Worm (Caenorhabditis elegans) whole organism, early embryonic: ENCODE data around the gene ZC443.4.

Source experiments
- F13C5.2 ChIP-seq: sonication (generic microtip); optimal IDR thresholded peaks from 2 replicates; lab custom pipeline; 2017; ENCODE audit warnings: mild to moderate bottlenecking, missing genetic modification characterization, inconsistent platforms, missing compliant biosample characterization
- ama-1 ChIP-seq: fragments of 150-350 bp; optimal IDR thresholded peaks from 2 replicates; lab custom pipeline; 2014
- ceh-13 ChIP-seq: fragments of 200-800 bp; sonication (Bioruptor generic); optimal IDR thresholded peaks from 2 replicates; lab custom pipeline; 2018; ENCODE audit warnings: mild to moderate bottlenecking, missing genetic modification characterization, missing compliant biosample characterization
- ets-7 ChIP-seq: sonication (generic microtip); optimal IDR thresholded peaks from 2 replicates; lab custom pipeline; 2016; ENCODE audit warnings: missing genotype, missing genetic modification characterization, missing compliant biosample characterization
- flt-1 ChIP-seq: fragments of 200-800 bp; sonication (Bioruptor generic); IDR thresholded peaks from 2 replicates; pipeline ENCODE4 v1.3.6; 2022; ENCODE audit warnings: missing genetic modification characterization, missing compliant biosample characterization
- hmg-4 ChIP-seq: fragments of 200-800 bp; sonication (Bioruptor generic); optimal IDR thresholded peaks from 2 replicates; lab custom pipeline; 2018; ENCODE audit warnings: mild to moderate bottlenecking, missing genetic modification characterization, missing compliant biosample characterization
- hnd-1 ChIP-seq: sonication (generic microtip); optimal IDR thresholded peaks from 2 replicates; lab custom pipeline; 2016; ENCODE audit warnings: missing genetic modification characterization, missing compliant biosample characterization
- pes-1 ChIP-seq: fragments of 200-800 bp; sonication (Bioruptor generic); IDR thresholded peaks from 2 replicates; pipeline ENCODE4 v1.3.6; 2022; ENCODE audit warnings: missing genetic modification reagents, missing genetic modification characterization, missing compliant biosample characterization
- sea-1 ChIP-seq: fragments of 200-800 bp; sonication (Bioruptor generic); conservative IDR thresholded peaks from 2 replicates; pipeline ENCODE4 v1.3.6; 2022; ENCODE audit warnings: missing genetic modification characterization, missing compliant biosample characterization
- tbx-11 ChIP-seq: fragments of 200-800 bp; sonication (Bioruptor generic); IDR thresholded peaks from 2 replicates; pipeline ENCODE4 v1.3.6; 2022; ENCODE audit warnings: missing genetic modification characterization, missing compliant biosample characterization
- tbx-37 ChIP-seq: fragments of 200-800 bp; sonication (Bioruptor generic); conservative IDR thresholded peaks from 2 replicates; pipeline ENCODE4 v1.3.6; 2022; ENCODE audit warnings: missing genetic modification reagents, missing genetic modification characterization, missing compliant biosample characterization
- tra-4 ChIP-seq: sonication (generic microtip); optimal IDR thresholded peaks from 2 replicates; lab custom pipeline; 2017; ENCODE audit warnings: missing genetic modification characterization, missing compliant biosample characterization

ce11 chrV:12819155-12819554 is 531 bp downstream of the ZC443.4 start:
- TF ChIP-seq tra-4 (tag; lab: Kevin White, UChicago) (no peak), F13C5.2 (tag; lab: Kevin White, UChicago) (no peak), tbx-11 (GFP tag; lab: Robert Waterston, UW) (no peak), hnd-1 (tag; lab: Kevin White, UChicago) (no peak), ama-1 (lab: Kevin White, UChicago) (no peak), hmg-4 (GFP tag; lab: Kevin White, UChicago) (no peak), ceh-13 (GFP tag; lab: Kevin White, UChicago) (no peak), flt-1 (no peak), ets-7 (no peak), pes-1 (no peak), tbx-37 (GFP tag; lab: Robert Waterston, UW) (no peak), sea-1 (GFP tag; lab: Robert Waterston, UW) (no peak)
